Worm (Caenorhabditis elegans) whole organism, midembryonic: ENCODE results near the gene shw-3.

Experiments
- tab-1 ChIP-seq: fragments of 200-800 bp; sonication (Bioruptor generic); IDR thresholded peaks from 2 replicates; pipeline ENCODE4 v1.3.6; 2022; ENCODE audit warnings: missing genetic modification characterization, missing compliant biosample characterization
- ztf-23 ChIP-seq: fragments of 200-800 bp; sonication (Bioruptor generic); IDR thresholded peaks from 2 replicates; pipeline ENCODE4 v1.3.6; 2022; ENCODE audit warnings: missing genetic modification reagents, missing genetic modification characterization, missing compliant biosample characterization
- ztf-29 ChIP-seq: fragments of 200-800 bp; sonication (Bioruptor generic); IDR thresholded peaks from 2 replicates; pipeline ENCODE4 v1.3.6; 2022; ENCODE audit warnings: missing genetic modification reagents, missing genetic modification characterization, missing compliant biosample characterization

DNA sequence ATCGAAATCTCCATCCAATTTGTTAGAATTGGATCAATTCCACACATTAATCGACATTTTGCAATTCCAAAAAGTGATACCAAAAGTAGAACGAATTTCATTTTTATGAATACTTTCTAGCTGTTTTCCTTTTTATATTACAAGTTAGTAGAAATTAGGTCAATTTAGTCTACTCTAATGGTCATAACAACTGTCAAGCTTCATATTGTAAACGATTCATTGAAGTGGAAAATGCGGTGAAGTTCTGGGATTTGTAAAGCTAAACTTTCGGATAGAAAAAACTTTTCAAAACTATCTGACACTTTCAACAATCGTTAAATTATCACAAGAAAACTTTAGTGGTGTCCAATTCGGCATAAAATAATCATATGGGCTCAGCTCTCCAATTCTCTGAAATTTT is 47.6 kb upstream of the shw-3 start, which contains the start of gene W07G4.7:
- TF ChIP-seq ztf-23 (GFP tag; lab: Robert Waterston, UW) (no peak), ztf-29 (GFP tag; lab: Robert Waterston, UW) (no peak), tab-1 (GFP tag; lab: Robert Waterston, UW) (no peak)
